Worm (Caenorhabditis elegans) whole organism, L4 larva: ENCODE measurements around the gene H34I24.2.

Experiments
- F26F4.8 ChIP-seq: fragments of 200-800 bp; sonication (Bioruptor generic); conservative IDR thresholded peaks from 2 replicates; pipeline ENCODE4 v1.3.6; 2022; ENCODE audit warnings: missing genetic modification characterization, missing compliant biosample characterization
- F37D6.2 ChIP-seq: sonication (generic microtip); optimal IDR thresholded peaks from 2 replicates; lab custom pipeline; 2016; ENCODE audit warnings: mild to moderate bottlenecking, missing genetic modification characterization, missing compliant biosample characterization
- F49E8.2 ChIP-seq: sonication (generic microtip); optimal IDR thresholded peaks from 2 replicates; lab custom pipeline; 2016; ENCODE audit warnings: missing compliant biosample characterization, mild to moderate bottlenecking, missing genetic modification characterization, borderline replicate concordance
- T20F7.1 ChIP-seq: fragments of 200-800 bp; sonication (Bioruptor generic); optimal IDR thresholded peaks from 2 replicates; lab custom pipeline; 2018; ENCODE audit warnings: mild to moderate bottlenecking, missing genetic modification characterization, missing compliant biosample characterization
- Y105C5A.15 ChIP-seq: fragments of 200-800 bp; sonication (Bioruptor generic); IDR thresholded peaks from 2 replicates; pipeline ENCODE4 v1.3.6; 2022; ENCODE audit warnings: missing genetic modification characterization, missing compliant biosample characterization
- Y5F2A.4 ChIP-seq: fragments of 200-800 bp; sonication (Bioruptor generic); optimal IDR thresholded peaks from 2 replicates; lab custom pipeline; 2018; ENCODE audit warnings: mild to moderate bottlenecking, missing genetic modification characterization, missing compliant biosample characterization
- aha-1 ChIP-seq: fragments of 150-350 bp; peaks from one replicate; lab custom pipeline; 2014; ENCODE audit warnings: missing biosample characterization, missing genetic modification characterization
- ama-1 ChIP-seq: fragments of 150-350 bp; optimal IDR thresholded peaks from 2 replicates; lab custom pipeline; 2014; ENCODE audit warnings: inconsistent platforms, mixed read lengths
- ceh-20 ChIP-seq: fragments of 200-800 bp; sonication (Bioruptor generic); IDR thresholded peaks from 2 replicates; pipeline ENCODE4 v1.3.6; 2022; ENCODE audit warnings: missing genetic modification reagents, missing genetic modification characterization, missing compliant biosample characterization
- cey-2 ChIP-seq: sonication (generic microtip); optimal IDR thresholded peaks from 3 replicates; lab custom pipeline; 2017; ENCODE audit warnings: missing genetic modification characterization, mild to moderate bottlenecking, missing compliant biosample characterization, antibody characterized with exemption, borderline replicate concordance; ENCODE audit not compliant: insufficient read depth
- dmd-9 ChIP-seq: fragments of 200-800 bp; sonication (Bioruptor generic); IDR thresholded peaks from 2 replicates; pipeline ENCODE4 v1.3.6; 2022; ENCODE audit warnings: missing genetic modification reagents, missing genetic modification characterization, missing compliant biosample characterization
- dpl-1 ChIP-seq: fragments of 150-350 bp; optimal IDR thresholded peaks from 2 replicates; lab custom pipeline; 2014; ENCODE audit warnings: missing biosample characterization, missing genetic modification reagents, missing genetic modification characterization
- fkh-10 ChIP-seq: fragments of 150-350 bp; optimal IDR thresholded peaks from 2 replicates; lab custom pipeline; 2014; ENCODE audit warnings: missing biosample characterization, missing genetic modification reagents, missing genetic modification characterization
- fos-1 ChIP-seq: fragments of 150-350 bp; optimal IDR thresholded peaks from 2 replicates; lab custom pipeline; 2014; ENCODE audit warnings: missing biosample characterization, missing genetic modification characterization
- hlh-30 ChIP-seq: sonication (generic microtip); optimal IDR thresholded peaks from 2 replicates; lab custom pipeline; 2017; ENCODE audit warnings: antibody characterized with exemption, mild to moderate bottlenecking, missing genetic modification characterization, missing compliant biosample characterization; ENCODE audit not compliant: insufficient read depth
- hmg-1.1 ChIP-seq: fragments of 200-800 bp; sonication (Bioruptor generic); IDR thresholded peaks from 2 replicates; pipeline ENCODE4 v1.3.6; 2022; ENCODE audit warnings: missing genetic modification reagents, missing genetic modification characterization, missing compliant biosample characterization
- lin-13 ChIP-seq: fragments of 150-350 bp; optimal IDR thresholded peaks from 2 replicates; lab custom pipeline; 2014; ENCODE audit warnings: missing biosample characterization, missing genetic modification reagents, missing genetic modification characterization
- lsy-2 ChIP-seq, 2 experiments: fragments of 150-350 bp in 1 of 2; sonication (generic microtip) in 1 of 2; optimal IDR thresholded peaks; 2 replicates each; lab custom pipeline; 2014 to 2017; ENCODE audit warnings: missing biosample characterization in 2 of 2, missing genetic modification characterization in 2 of 2
- mdt-29 ChIP-seq: fragments of 200-800 bp; sonication (Bioruptor generic); IDR thresholded peaks from 2 replicates; pipeline ENCODE4 v1.3.6; 2022; ENCODE audit warnings: missing genetic modification reagents, missing genetic modification characterization, missing compliant biosample characterization
- mep-1 ChIP-seq: fragments of 150-350 bp; sonication (generic microtip); optimal IDR thresholded peaks from 3 replicates; lab custom pipeline; 2014; ENCODE audit warnings: missing biosample characterization, missing genetic modification characterization
- mxl-2 ChIP-seq: fragments of 200-800 bp; sonication (Bioruptor generic); conservative IDR thresholded peaks from 2 replicates; pipeline ENCODE4 v1.3.6; 2022; ENCODE audit warnings: missing genetic modification reagents, missing genetic modification characterization, missing compliant biosample characterization
- nhr-237 ChIP-seq: sonication (generic microtip); optimal IDR thresholded peaks from 2 replicates; lab custom pipeline; 2017; ENCODE audit warnings: missing biosample characterization, missing genetic modification characterization
- nhr-28 ChIP-seq: fragments of 150-350 bp; optimal IDR thresholded peaks from 2 replicates; lab custom pipeline; 2014; ENCODE audit warnings: missing biosample characterization, missing genetic modification characterization
- nhr-41 ChIP-seq: fragments of 200-800 bp; sonication (Bioruptor generic); IDR thresholded peaks from 2 replicates; pipeline ENCODE4 v1.3.6; 2022; ENCODE audit warnings: missing genetic modification reagents, missing genetic modification characterization, missing compliant biosample characterization
- pha-4 ChIP-seq, 2 experiments: fragments of 150-350 bp in 1 of 2; fragments of 200-800 bp in 1 of 2; sonication (Bioruptor generic) in 1 of 2; IDR thresholded peaks in 1 of 2; optimal IDR thresholded peaks in 1 of 2; 2 replicates each; pipeline versions ENCODE4 v1.3.6 to Lab custom; 2014 to 2022; ENCODE audit warnings: missing genetic modification characterization in 2 of 2, missing genetic modification reagents in 2 of 2, missing biosample characterization in 1 of 2, missing compliant biosample characterization in 1 of 2
- php-3 ChIP-seq: fragments of 200-800 bp; sonication (Bioruptor generic); IDR thresholded peaks from 2 replicates; pipeline ENCODE4 v1.3.6; 2022; ENCODE audit warnings: missing genetic modification reagents, missing genetic modification characterization, missing compliant biosample characterization
- pqm-1 ChIP-seq: sonication (generic microtip); optimal IDR thresholded peaks from 2 replicates; lab custom pipeline; 2017; ENCODE audit warnings: missing biosample characterization, missing genetic modification characterization
- skn-1 ChIP-seq: fragments of 150-350 bp; optimal IDR thresholded peaks from 2 replicates; lab custom pipeline; 2014; ENCODE audit warnings: missing biosample characterization, missing genetic modification characterization
- spr-1 ChIP-seq: sonication (generic microtip); optimal IDR thresholded peaks from 2 replicates; lab custom pipeline; 2016; ENCODE audit warnings: mild to moderate bottlenecking, missing genetic modification characterization, missing compliant biosample characterization
- spr-3 ChIP-seq: fragments of 200-800 bp; sonication (Bioruptor generic); optimal IDR thresholded peaks from 2 replicates; lab custom pipeline; 2018; ENCODE audit warnings: mild to moderate bottlenecking, missing genetic modification characterization, missing compliant biosample characterization
- tag-97 ChIP-seq: fragments of 200-800 bp; sonication (Bioruptor generic); IDR thresholded peaks from 2 replicates; pipeline ENCODE4 v1.3.6; 2022; ENCODE audit warnings: missing genetic modification characterization, missing compliant biosample characterization
- zfp-3 ChIP-seq: fragments of 200-800 bp; sonication (Bioruptor generic); conservative IDR thresholded peaks from 2 replicates; pipeline ENCODE4 v1.3.6; 2022; ENCODE audit warnings: missing genetic modification reagents, missing genetic modification characterization, missing compliant biosample characterization
- zip-2 ChIP-seq: fragments of 150-350 bp; optimal IDR thresholded peaks from 2 replicates; lab custom pipeline; 2014; ENCODE audit warnings: missing biosample characterization, missing genetic modification characterization

H34I24.2 gene

ce11 chrIII:2814919-2815554 lies 26.8 kb upstream of the H34I24.2 start, which contains the start of gene tufm-1 (continued):
- TF ChIP-seq Y105C5A.15 (GFP tag; lab: Robert Waterston, UW) (no peak), spr-3 (GFP tag; lab: Kevin White, UChicago) (no peak), dmd-9 (GFP tag; lab: Robert Waterston, UW) (no peak), fos-1 (no peak), cey-2 (tag; lab: Kevin White, UChicago) (no peak), nhr-237 (tag; lab: Kevin White, UChicago) (no peak), mxl-2 (GFP tag; lab: Robert Waterston, UW) (no peak), ama-1 (lab: Kevin White, UChicago) (no peak), ceh-20 (GFP tag; lab: Robert Waterston, UW) (no peak), F49E8.2 (tag; lab: Kevin White, UChicago) (no peak), fkh-10 (GFP tag; lab: Kevin White, UChicago) (no peak), dpl-1 (GFP tag; lab: Kevin White, UChicago) (peak; percentile 54), mep-1 (tag; lab: Kevin White, UChicago) (peak; percentile 8), F26F4.8 (GFP tag; lab: Robert Waterston, UW) (no peak), nhr-41 (no peak), spr-1 (tag; lab: Kevin White, UChicago) (no peak), T20F7.1 (GFP tag; lab: Kevin White, UChicago) (no peak), pha-4 (GFP tag; IDR thresholded peaks at IDR 0.05; lab: Robert Waterston, UW) (no peak), pha-4 (tag; optimal IDR thresholded peaks at IDR 0.05; lab: Kevin White, UChicago) (no peak), zip-2 (tag; lab: Kevin White, UChicago) (no peak)

- TF ChIP-seq nhr-28 (tag; lab: Kevin White, UChicago) = peak; percentile 13
- no peak for TF ChIP-seq F37D6.2
- TF ChIP-seq aha-1 = peak; percentile 56
- TF ChIP-seq hlh-30 (tag; lab: Kevin White, UChicago) = peak; percentile 80
- TF ChIP-seq lsy-2 (tag; optimal IDR thresholded peaks at IDR 0.05; lab: Kevin White, UChicago) = peak in 1 of 2 experiments; percentile 41
- 0 out of 2 replicates have a peak, but pooled peaks have one; percentile 14 for TF ChIP-seq hmg-1.1
- no peak for TF ChIP-seq tag-97 (GFP tag; lab: Robert Waterston, UW)
Measured at ce11 chrIII:2816205-2816923, 25.5 kb upstream of the H34I24.2 start.

- TF ChIP-seq mdt-29 (GFP tag; lab: Robert Waterston, UW) (no peak), aha-1 (peak; percentile 65), lsy-2 (tag; optimal IDR thresholded peaks at IDR 0.05; lab: Kevin White, UChicago) (no peak)
Measured at ce11 chrIII:2817847-2818246, 24.0 kb upstream of the H34I24.2 start.

- TF ChIP-seq pqm-1 (no peak), ama-1 (lab: Kevin White, UChicago) (no peak), php-3 (no peak), zfp-3 (GFP tag; lab: Robert Waterston, UW) (no peak), skn-1 (tag; lab: Kevin White, UChicago) (no peak), mep-1 (tag; lab: Kevin White, UChicago) (no peak), lin-13 (no peak), Y5F2A.4 (GFP tag; lab: Kevin White, UChicago) (no peak)
Measured at ce11 chrIII:2818980-2819379, 22.9 kb upstream of the H34I24.2 start, which contains the start of gene pipp-4P. Gene pipp-4P, plus strand, starts transcription at chrIII:2819280.
